Fruit fly (Drosophila melanogaster) whole organism, adult: ENCODE measurements around the gene Alp9.

ENCODE experiments used
- Mnt ChIP-seq: fragments of 200-800 bp; sonication (Bioruptor generic); optimal IDR thresholded peaks from 2 replicates; lab custom pipeline; 2016; ENCODE audit warnings: missing biosample characterization, mild to moderate bottlenecking, missing genetic modification characterization
- cnc ChIP-seq, 2 experiments: fragments of >200 bp; optimal IDR thresholded peaks; 2 replicates each; lab custom pipeline; 2017

DNA sequence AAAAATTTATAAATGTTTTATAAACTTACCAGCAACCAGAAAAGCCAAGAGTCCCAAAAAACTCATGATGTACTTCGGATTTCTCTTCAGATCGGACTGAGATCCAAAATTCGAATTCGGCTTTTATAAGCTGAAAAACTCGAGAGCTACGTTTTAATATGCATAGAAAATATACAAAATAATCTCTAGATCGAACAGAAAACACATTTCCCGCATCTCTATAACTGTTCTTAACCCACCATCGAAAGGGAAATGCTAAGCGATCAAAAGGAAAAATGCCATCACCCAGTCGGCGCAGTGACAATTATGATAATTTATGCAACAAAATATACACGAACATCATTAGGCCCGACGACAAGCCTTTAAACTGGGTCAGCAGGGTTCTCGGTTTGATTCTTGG lies 4.2 kb downstream of the Alp9 start, which contains the start of gene CG10591:
- TF ChIP-seq cnc (optimal IDR thresholded peaks at IDR 0.05; lab: Kevin White, UChicago) = no peak
- TF ChIP-seq Mnt (GFP tag; lab: Kevin White, UChicago) = no peak
